Fruit fly (Drosophila melanogaster): Measurements from ENCODE around the gene rin.

Gene rin

DNA sequence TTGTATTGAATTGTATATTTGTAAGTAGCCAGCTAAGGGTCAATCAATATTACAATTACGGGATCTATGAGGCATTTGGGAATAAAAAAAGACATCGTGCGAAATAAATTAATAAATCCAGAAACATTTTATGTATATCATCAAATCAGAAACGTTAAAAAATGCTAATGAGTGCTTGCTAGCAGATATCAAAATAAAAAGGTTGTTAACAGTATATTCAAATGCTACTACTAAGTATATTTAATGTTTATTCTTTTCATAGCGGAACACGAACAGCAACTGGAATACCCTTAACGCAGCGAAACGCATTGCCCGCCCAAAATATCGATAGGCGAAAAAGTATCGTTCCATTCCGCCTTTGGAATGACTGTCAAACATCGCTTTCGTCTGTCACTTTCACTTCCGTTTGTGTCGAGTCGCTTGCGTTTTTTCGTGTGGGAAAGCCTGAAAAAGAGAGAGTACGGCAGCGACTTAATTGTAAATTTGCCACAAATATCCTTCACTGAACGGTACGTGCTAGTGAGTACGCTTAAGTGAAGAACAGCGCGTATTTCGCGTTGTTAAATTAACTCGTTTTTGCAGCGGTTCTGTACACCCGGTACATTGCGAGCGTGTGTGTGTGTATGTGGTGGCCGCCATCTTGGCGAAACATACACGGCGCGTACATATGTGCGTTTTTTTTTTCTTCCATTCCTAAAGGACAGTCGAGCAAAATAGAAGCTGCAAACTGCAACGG lies 14.3 kb downstream of the rin start, which contains the start of gene B52:
Gene B52, plus strand, starts transcription at position 388 of the 736 bp plus-strand sequence.
- TF ChIP-seq CG17801 (GFP tag; optimal IDR thresholded peaks at IDR 0.05; ENCODE audit: partially characterized antibody): peak; percentile 88

- no peak for TF ChIP-seq CG17801 (GFP tag; optimal IDR thresholded peaks at IDR 0.05; ENCODE audit: partially characterized antibody)
Observed at dm6 chr3R:13662149-13662548, 15.3 kb downstream of the rin start.

DNA sequence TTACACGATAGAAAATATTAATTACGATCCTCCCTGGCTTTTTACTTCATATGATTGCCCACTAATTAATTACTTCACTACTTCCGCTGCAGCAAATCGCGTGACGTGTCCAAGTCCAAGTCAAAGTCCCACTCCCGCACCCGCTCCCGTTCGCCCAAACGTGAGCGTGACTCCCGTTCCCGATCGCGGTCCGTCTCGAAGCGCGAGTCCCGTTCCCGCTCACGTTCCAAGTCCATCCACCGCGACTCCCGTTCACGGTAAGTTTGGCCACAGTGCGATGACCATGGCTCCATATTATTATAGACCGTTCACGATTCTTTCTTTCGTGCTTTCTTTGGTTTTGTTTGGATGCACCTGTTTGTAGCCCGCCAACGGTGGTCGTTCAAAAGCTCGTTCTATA lies 19.2 kb downstream of the rin start:
- TF ChIP-seq CG17801 (GFP tag; optimal IDR thresholded peaks at IDR 0.05; ENCODE audit: partially characterized antibody): no peak

dm6 chr3R:13672898-13673297 lies 26.1 kb downstream of the rin start:
- no peak for TF ChIP-seq CG17801 (GFP tag; optimal IDR thresholded peaks at IDR 0.05; ENCODE audit: partially characterized antibody)

dm6 chr3R:13674492-13675033 lies 27.8 kb downstream of the rin start, which contains the start of gene Task6:
Task6 (minus strand) TSS chr3R:13674542.
- TF ChIP-seq CG17801 (GFP tag; optimal IDR thresholded peaks at IDR 0.05; ENCODE audit: partially characterized antibody): no peak

DNA sequence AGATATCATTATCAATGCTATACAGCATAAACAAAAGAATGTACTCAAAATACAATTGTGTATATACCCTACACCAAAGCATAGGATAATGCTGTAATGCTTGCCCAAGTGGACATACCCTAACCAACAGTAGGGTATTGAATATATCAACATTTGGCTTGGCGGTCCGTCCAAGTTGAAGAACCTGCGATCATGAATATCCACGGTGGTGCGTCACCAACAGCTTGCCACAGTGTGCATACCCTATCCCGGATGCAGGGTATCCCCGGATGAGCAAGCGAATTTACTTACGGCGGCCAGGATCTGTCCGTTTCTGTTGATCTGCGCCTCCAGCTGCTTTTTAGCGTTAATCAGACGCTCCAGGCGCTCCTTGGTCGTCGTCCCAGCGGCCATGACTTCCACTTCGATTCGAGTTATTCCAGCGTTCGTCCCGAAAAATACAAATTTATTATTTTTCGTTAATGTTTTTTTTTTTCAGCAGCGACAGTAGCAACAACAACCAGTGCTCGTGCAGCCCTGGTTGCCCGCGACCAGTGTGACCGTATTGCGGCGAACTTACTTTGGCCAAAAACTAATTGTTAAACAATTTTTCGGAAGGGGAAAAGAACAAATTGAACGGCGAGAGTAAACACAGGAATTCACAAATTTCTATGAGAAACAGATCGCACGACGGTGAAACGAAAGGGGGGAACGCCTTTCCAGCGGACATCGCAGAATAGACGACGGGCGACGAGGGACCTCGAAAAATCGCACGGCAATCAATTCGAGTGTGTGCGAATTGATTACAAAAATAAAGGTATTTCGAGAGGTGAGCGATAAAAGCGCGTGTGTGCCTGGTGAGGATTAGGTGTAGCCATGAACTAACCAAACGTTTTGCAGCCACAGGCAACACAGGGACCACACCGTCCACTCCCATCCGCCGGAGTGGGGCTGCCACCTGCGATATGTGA lies 29.6 kb downstream of the rin start, which contains the start of the genes Lkb1 and CG9588:
Gene Lkb1, plus strand, starts transcription at position 413 of the 950 bp plus-strand sequence.
Gene CG9588, minus strand, starts transcription at position 545 of the 950 bp plus-strand sequence.
- TF ChIP-seq CG17801 (GFP tag; optimal IDR thresholded peaks at IDR 0.05; ENCODE audit: partially characterized antibody): no peak

- no peak for TF ChIP-seq CG17801 (GFP tag; optimal IDR thresholded peaks at IDR 0.05; ENCODE audit: partially characterized antibody)
Observed at dm6 chr3R:13682994-13683623, 36.3 kb downstream of the rin start.

DNA sequence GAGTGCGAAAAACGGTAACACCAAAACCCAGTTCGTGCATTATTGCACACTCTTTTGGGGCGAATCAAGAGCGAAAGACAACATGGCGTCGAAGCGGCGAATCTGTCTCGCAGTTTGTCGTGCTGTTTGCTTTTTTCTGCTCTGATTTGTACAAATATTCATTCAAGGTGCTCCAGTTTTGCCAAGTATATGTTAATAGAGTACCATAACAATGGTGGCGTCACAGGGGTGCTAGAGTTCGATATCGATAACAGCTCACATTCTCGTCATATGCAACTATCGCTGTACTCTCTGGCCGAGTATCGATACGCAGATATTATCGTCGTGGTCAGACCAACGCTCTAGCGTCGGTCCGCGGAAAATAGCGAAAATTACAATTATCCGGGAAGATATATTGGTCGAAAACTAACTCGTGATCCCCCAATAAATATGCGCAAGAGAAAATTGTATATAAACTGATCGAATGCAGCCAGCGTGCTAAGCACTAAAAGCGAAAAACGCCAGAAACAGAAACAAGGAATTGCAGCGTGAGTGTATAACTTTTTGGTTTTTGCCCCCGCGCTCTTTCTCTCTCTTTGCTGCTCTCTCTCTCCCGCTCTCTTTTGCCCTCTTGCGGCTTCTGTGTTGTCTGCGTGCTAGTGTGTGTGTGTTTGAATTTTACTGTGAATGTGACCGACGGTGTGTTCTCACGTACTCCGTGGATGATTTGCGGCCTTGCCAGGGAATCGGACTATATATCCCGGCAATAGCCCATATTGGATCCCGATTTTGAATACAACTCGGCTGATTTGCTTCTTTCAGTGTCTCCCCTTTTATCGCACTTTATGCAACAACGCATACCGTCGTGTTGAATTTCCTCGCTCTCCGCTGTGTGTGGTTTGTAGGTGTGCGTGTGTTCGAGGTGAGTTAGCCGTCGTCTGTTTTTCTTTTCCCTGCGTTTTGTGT lies 37.1 kb downstream of the rin start, which contains the start of gene flfl:
Gene flfl, plus strand, starts transcription at position 298 of the 945 bp plus-strand sequence.
- peak; percentile 31 for TF ChIP-seq CG17801 (GFP tag; optimal IDR thresholded peaks at IDR 0.05; ENCODE audit: partially characterized antibody)

- no peak for TF ChIP-seq CG17801 (GFP tag; optimal IDR thresholded peaks at IDR 0.05; ENCODE audit: partially characterized antibody)
Observed at dm6 chr3R:13684569-13685402, 38.0 kb downstream of the rin start.

dm6 chr3R:13685969-13686368 lies 39.2 kb downstream of the rin start:
- no peak for TF ChIP-seq CG17801 (GFP tag; optimal IDR thresholded peaks at IDR 0.05; ENCODE audit: partially characterized antibody)

- no peak for TF ChIP-seq CG17801 (GFP tag; optimal IDR thresholded peaks at IDR 0.05; ENCODE audit: partially characterized antibody)
Observed at dm6 chr3R:13686371-13687211, 39.8 kb downstream of the rin start, which contains the start of gene omd. omd (minus strand) TSS chr3R:13687210.

- no peak for TF ChIP-seq CG17801 (GFP tag; optimal IDR thresholded peaks at IDR 0.05; ENCODE audit: partially characterized antibody)
Observed at dm6 chr3R:13693753-13694152, 46.9 kb downstream of the rin start, which contains the start of gene CG14367. CG14367 (plus strand) TSS chr3R:13694053.
